Worm (Caenorhabditis elegans) whole organism, L4/young adult: Measurements from ENCODE around the gene K03B4.4.
A peak's percentile ranks its signal among the peaks of the same experiment; 100 is the strongest.

Source experiments
- W03F9.2 ChIP-seq: fragments of 150-350 bp; optimal IDR thresholded peaks from 2 replicates; lab custom pipeline; 2014; ENCODE audit warnings: missing biosample characterization, missing genetic modification characterization
- dao-5 ChIP-seq: sonication (generic microtip); optimal IDR thresholded peaks from 2 replicates; lab custom pipeline; 2016; ENCODE audit warnings: missing genotype, missing genetic modification characterization, moderate library complexity, missing compliant biosample characterization
- him-1 ChIP-seq: sonication (generic microtip); optimal IDR thresholded peaks from 2 replicates; lab custom pipeline; 2016; ENCODE audit warnings: missing genotype, missing genetic modification reagents, missing genetic modification characterization, missing compliant biosample characterization

The K03B4.4 gene

DNA sequence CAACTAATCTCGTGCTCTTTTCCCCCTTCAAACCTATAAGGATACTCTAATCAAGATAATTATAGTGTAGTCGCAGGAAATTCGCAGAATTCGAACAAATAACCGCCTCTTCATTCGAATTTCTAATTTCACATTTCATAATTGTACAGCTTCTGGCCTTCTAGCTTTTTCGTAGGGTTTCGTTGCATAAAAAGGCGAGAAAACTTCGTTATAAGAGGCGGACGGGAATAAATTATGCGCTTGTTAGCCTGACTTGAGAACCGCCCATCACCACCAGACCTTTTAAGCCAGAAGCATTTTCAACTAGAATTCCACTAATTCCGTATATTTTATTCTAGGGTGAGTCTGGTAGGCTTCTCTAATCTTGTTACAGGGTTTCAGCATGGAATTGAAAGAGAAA, at the start of gene K03B4.4:
Gene K03B4.4 (plus strand): TSS at position 301 of the 400 bp plus-strand sequence.
- TF ChIP-seq W03F9.2 (tag; lab: Kevin White, UChicago) = no peak
- TF ChIP-seq dao-5 (tag; lab: Kevin White, UChicago) = no peak
- TF ChIP-seq him-1 (tag; lab: Kevin White, UChicago) = no peak

DNA sequence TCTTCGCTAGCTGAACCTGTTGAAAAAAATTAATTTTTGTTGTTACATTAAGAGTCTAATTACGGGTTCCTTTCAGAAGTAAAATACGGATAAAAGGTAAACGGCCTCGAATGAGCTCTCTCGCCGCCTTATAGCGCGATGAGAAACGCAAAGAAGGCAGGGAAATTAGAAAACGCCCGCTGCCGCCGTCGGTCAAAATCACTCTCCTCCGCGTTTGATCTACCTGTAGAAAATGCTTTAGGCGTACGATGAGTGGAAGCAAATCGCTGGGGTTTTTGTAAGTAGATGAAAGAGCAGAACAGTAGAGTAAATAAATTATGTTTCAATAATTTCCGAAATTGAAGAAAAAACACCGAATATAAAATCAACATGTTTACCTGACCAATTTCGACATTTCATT, 44.6 kb upstream of the K03B4.4 start:
- TF ChIP-seq him-1 (tag; lab: Kevin White, UChicago) (no peak), W03F9.2 (tag; lab: Kevin White, UChicago) (no peak), dao-5 (tag; lab: Kevin White, UChicago) (no peak)

DNA sequence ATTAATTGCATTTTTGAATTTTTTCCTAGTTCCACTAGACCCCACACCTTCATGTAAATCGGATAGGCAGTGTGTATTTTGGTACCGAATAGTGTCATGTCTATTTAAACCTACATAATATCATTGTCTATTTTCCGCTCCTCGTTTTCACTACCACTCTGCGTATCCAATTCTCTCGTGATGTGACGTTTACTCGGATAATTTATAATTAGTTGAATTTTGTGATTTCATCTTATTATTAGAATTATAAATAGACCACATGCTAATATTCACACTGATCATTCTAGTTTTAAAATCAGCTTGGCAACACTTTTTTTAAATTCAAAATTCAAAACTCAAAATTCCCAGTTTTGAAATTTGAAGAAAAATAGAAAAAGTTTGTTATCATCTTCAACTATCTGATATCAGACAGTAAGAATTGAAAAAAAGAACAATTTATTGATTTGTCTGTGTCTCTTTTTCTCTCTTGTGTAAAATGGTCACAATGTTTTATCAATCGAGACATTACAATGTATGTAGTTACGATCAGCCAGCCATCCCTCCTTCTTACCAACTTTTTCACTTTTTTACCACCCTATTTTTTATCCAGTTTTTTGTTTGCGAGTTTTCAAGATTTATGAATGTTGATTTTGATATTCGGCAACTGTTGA, 41.1 kb upstream of the K03B4.4 start:
- peak; percentile 4 for TF ChIP-seq W03F9.2 (tag; lab: Kevin White, UChicago)
- TF ChIP-seq him-1 (tag; lab: Kevin White, UChicago) = no peak
- no peak for TF ChIP-seq dao-5 (tag; lab: Kevin White, UChicago)

DNA sequence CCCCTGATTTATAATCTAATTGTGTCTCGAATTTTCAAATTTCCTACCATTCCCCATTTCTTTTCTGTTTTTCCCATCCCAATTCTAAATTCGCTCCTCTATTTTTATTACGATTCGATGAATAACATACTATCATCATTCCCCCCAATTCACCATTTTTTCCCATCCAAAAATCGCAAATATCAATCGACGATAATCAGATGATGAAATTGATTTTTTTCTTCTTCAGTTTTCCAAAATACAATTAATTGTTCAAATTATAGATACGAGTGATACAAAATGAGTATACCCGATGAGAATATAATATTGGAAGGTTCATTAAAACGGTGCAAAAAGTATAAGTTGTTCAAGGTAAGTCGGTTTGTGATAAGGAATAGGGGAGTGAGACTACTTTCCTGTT, 39.1 kb upstream of the K03B4.4 start, which contains the start of gene soc-1:
Gene soc-1 (plus strand): TSS at position 262 of the 400 bp plus-strand sequence.
- TF ChIP-seq W03F9.2 (tag; lab: Kevin White, UChicago) (no peak), him-1 (tag; lab: Kevin White, UChicago) (no peak)

DNA sequence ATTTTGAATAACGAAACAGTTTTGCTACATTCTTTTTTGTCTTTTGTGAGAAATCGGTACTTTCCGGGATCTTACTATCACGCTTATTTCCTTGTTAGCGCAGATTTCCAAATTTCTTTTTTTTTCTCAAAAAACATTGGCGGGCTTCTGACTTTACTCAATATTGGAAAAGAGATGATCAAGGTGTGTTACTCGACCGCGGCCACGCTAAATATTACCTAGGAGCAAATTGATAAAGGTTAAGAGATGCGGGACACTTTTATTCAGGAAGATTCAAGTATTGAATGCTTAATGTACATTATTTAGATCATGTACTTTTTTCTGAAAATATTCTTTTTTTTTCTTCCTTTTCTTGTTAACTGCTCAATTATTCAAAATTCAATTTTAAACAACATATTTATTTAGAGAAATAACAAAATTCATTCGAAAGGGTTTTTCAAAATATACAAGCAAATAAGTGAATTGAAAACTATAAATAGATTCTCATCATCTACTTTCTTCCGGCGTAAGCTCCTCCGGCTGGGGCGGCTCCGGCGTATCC, 34.4 kb upstream of the K03B4.4 start:
- TF ChIP-seq him-1 (tag; lab: Kevin White, UChicago) (no peak), W03F9.2 (tag; lab: Kevin White, UChicago) (no peak), dao-5 (tag; lab: Kevin White, UChicago) (no peak)

DNA sequence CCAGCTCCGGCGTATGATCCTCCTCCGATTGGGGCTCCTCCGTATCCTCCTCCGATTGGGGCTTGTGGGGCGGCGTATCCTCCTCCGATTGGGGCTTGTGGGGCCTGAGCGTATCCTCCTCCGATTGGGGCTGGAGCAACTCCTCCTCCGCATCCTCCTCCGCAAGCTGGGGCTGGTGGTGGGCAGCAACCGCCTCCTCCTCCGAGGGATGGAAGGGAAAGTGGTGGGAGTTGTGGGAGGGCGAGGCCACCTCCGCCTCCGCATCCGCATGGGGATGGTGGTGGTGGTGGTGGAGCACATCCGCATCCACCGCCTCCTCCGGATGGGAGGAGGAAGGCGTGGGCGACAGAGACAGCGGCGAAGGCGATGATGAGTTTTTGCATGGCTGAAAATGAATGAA, 33.9 kb upstream of the K03B4.4 start, which contains the start of gene F41F3.3:
Gene F41F3.3 (minus strand): TSS at position 383 of the 400 bp plus-strand sequence.
- TF ChIP-seq dao-5 (tag; lab: Kevin White, UChicago) (no peak), W03F9.2 (tag; lab: Kevin White, UChicago) (no peak), him-1 (tag; lab: Kevin White, UChicago) (no peak)

DNA sequence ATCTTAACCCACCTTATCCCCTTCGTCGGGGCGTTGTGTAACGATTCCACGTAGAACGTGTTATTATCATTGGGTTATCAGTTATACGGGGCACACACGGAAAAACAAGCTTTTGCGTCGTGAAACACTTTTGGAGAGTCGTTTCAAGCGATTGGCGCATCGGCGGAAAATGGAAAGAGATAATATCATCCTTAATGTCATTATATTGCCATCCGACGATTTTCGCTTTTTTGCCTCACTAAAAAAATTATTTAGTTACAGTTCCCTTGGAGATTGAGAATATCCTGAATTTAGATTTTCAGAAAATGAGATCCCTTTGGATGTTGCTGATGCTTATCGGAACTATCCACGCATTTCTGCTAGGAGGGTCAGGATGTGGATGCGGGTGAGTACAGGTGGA, 33.2 kb upstream of the K03B4.4 start, which contains the start of gene F41F3.8:
Gene F41F3.8 (plus strand): TSS at position 301 of the 400 bp plus-strand sequence.
- TF ChIP-seq him-1 (tag; lab: Kevin White, UChicago) (no peak), W03F9.2 (tag; lab: Kevin White, UChicago) (no peak)

DNA sequence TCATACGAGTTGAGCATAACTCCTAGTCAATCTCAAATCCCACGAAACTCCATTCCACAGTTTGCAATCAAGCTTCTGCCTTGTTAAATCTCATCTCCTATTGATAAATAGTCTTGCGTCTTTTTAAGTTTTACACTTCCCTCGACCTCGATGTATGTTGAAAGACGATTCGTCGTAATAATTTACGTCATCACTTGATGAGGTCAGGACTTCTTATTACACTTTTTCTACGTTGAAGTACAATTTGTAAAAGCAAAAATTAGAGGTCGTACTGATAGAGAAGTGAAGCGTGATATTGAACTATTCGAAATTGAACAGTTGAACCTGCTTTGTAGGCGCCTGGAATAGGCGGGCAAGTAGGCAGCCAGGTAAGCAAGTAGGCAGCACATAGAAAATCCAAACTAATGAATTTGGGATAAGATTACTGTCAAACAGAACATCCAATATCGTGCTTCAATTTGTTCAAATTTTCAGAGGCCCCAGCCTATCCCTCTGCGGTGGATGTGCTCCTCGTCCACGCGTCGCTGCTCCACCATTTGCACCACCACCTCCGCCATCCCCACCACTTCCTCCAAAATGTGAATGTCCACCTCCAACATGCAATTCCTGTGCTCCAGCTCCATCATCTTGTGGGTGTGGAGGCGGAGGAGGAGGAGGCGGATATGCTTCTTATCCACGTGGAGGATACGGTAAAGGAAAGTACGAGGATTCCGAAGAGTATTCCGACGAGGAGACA, 32.0 kb upstream of the K03B4.4 start:
- TF ChIP-seq dao-5 (tag; lab: Kevin White, UChicago) (no peak), W03F9.2 (tag; lab: Kevin White, UChicago) (no peak)

DNA sequence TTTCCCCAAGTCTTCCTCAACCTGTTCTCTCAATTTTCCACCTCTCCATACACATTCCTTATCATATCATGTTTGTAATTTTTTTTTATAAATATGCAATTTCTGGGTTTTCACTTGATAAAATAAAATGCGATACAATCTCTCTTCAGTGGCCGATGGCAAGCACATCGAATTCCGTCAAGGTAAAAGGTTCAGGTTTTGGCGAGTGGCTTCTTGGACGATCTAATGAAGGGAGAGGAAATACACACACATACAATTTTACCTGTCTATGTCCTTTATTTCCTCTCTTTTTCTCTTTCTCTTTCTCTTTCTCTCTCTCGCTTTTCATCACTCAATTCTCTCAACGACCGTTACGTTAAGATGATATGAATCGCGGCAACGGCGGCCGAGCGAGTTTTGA, 30.3 kb upstream of the K03B4.4 start:
- TF ChIP-seq W03F9.2 (tag; lab: Kevin White, UChicago) (no peak), him-1 (tag; lab: Kevin White, UChicago) (no peak), dao-5 (tag; lab: Kevin White, UChicago) (no peak)

DNA sequence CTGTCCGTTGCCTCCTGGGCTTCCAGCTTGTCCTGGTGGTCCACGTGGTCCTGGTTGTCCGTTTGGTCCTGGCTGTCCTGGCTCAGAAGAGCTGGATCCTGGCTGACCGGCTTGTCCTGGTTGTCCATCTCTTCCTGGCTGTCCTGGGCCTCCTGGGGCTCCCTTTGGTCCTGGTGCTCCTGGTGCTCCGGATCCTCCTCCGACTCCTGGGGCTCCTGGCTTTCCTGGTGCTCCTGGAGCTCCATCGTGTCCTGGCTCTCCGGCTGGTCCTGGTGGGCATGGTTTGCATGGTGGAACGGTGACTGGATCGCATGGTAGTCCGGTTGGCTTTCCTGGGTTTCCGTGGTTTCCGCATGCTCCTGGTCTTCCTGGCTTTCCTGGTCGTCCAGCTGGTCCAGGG, 28.7 kb upstream of the K03B4.4 start:
- TF ChIP-seq dao-5 (tag; lab: Kevin White, UChicago) = no peak
- TF ChIP-seq him-1 (tag; lab: Kevin White, UChicago) = no peak
- TF ChIP-seq W03F9.2 (tag; lab: Kevin White, UChicago) = no peak

DNA sequence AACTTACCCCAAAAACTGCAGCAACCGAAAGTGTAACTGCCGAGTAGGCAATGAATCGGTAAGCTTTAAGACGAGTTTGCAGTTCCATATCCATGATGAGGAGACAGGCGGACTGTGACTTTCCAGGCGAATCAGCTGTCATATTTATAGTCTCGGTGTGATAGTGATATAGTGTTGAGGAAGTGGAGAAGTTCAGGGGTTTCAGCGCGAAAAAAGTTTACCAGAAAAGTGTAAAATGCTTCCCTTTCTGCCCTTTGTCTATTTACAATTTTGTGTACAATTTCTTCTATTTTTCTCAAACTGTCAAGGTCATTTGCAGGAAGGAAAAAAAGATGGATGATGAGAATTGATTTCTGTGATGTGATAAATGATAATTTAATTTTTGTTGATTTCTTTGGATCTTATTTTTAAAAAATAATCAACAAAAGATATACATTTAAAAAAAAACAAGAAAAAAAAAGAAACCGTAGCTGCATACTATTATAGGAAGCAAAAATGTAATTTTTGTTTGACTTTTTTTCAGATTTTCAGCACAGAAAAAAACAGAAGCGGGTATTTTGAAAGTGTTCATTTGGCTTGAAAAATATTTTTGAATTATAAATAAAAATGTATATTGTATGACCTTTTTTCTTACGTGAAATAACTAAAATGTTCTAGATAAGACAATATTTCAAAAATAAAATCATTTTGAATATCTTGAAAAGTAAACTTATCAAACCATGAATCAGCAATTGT, 27.7 kb upstream of the K03B4.4 start, which contains the start of the genes col-139 and F41F3.1:
Gene col-139 (minus strand): TSS at position 101 of the 735 bp plus-strand sequence.
Gene F41F3.1 (plus strand): TSS at position 685 of the 735 bp plus-strand sequence.
- no peak for TF ChIP-seq dao-5 (tag; lab: Kevin White, UChicago)
- no peak for TF ChIP-seq him-1 (tag; lab: Kevin White, UChicago)
- TF ChIP-seq W03F9.2 (tag; lab: Kevin White, UChicago) = no peak

DNA sequence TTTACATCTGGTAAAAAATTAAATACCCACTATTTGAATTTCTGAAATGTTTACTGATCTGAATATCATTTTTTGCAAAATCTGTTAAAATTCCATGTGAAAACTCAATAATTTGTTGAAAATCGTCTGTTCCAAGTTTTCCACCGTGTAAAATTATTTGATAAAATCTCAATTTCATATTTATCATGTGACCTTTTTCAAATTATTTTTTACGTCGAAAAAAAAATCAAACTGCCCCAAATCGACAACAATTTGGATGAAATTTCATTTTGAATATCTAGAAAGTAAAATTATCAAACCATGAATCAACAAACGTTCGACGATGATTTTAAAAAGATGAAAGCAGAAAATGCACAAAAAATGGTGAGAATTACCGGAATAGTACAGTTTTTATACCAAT, 26.6 kb upstream of the K03B4.4 start, which contains the start of gene F41F3.9:
Gene F41F3.9 (plus strand): TSS at position 301 of the 400 bp plus-strand sequence.
- no peak for TF ChIP-seq W03F9.2 (tag; lab: Kevin White, UChicago)
- TF ChIP-seq dao-5 (tag; lab: Kevin White, UChicago) = no peak
- no peak for TF ChIP-seq him-1 (tag; lab: Kevin White, UChicago)
